Worm (Caenorhabditis elegans) whole organism, L1 larva: ENCODE results near the gene srsy-2.
A peak's percentile ranks its signal among the peaks of the same experiment; 100 is the strongest.

ENCODE experiments used
- C04F5.9 ChIP-seq: sonication (generic microtip); optimal IDR thresholded peaks from 2 replicates; lab custom pipeline; 2016; ENCODE audit warnings: missing genetic modification characterization, missing compliant biosample characterization
- F16B12.6 ChIP-seq: fragments of 150-350 bp; optimal IDR thresholded peaks from 2 replicates; lab custom pipeline; 2014; ENCODE audit warnings: missing biosample characterization, missing genetic modification characterization
- Y116A8C.19 ChIP-seq: sonication (generic microtip); optimal IDR thresholded peaks from 2 replicates; lab custom pipeline; 2016; ENCODE audit warnings: missing compliant biosample characterization, missing genetic modification characterization, borderline replicate concordance
- aha-1 ChIP-seq: fragments of 150-350 bp; optimal IDR thresholded peaks from 2 replicates; lab custom pipeline; 2014; ENCODE audit warnings: missing biosample characterization, missing genetic modification characterization
- blmp-1 ChIP-seq: fragments of 150-350 bp; optimal IDR thresholded peaks from 2 replicates; lab custom pipeline; 2014; ENCODE audit warnings: missing biosample characterization, missing genetic modification characterization
- ceh-82 ChIP-seq, 3 experiments: fragments of 150-350 bp in 1 of 3; sonication (generic microtip) in 2 of 3; optimal IDR thresholded peaks; 2 replicates each; lab custom pipeline; 2014 to 2017; ENCODE audit warnings: missing biosample characterization in 3 of 3, missing genetic modification characterization in 3 of 3
- ceh-90 ChIP-seq: sonication (generic microtip); optimal IDR thresholded peaks from 2 replicates; lab custom pipeline; 2016; ENCODE audit warnings: missing genetic modification characterization, missing compliant biosample characterization
- ces-1 ChIP-seq: fragments of 150-350 bp; optimal IDR thresholded peaks from 2 replicates; lab custom pipeline; 2014; ENCODE audit warnings: missing biosample characterization, missing genetic modification reagents, missing genetic modification characterization
- dsc-1 ChIP-seq: sonication (generic microtip); optimal IDR thresholded peaks from 2 replicates; lab custom pipeline; 2016; ENCODE audit warnings: mild to moderate bottlenecking, missing genetic modification characterization, missing compliant biosample characterization
- efl-1 ChIP-seq, 4 experiments: fragments of 150-350 bp; optimal IDR thresholded peaks in 3 of 4; peaks in 1 of 4; 1 replicate in 1 of 4; 2 replicates in 3 of 4; lab custom pipeline; 2014; ENCODE audit warnings: missing biosample characterization in 2 of 4, missing genetic modification characterization in 2 of 4, missing genetic modification reagents in 2 of 4
- efl-3 ChIP-seq: fragments of 200-800 bp; sonication (Bioruptor generic); optimal IDR thresholded peaks from 2 replicates; lab custom pipeline; 2018; ENCODE audit warnings: mild to moderate bottlenecking, missing genetic modification characterization, missing compliant biosample characterization
- egl-13 ChIP-seq: sonication (generic microtip); optimal IDR thresholded peaks from 2 replicates; lab custom pipeline; 2016; ENCODE audit warnings: missing genotype, missing genetic modification reagents, missing genetic modification characterization, missing compliant biosample characterization
- egl-27 ChIP-seq, 2 experiments: fragments of 150-350 bp in 1 of 2; sonication (generic microtip); optimal IDR thresholded peaks; 3 replicates each; lab custom pipeline; 2017 to 2018; ENCODE audit warnings: missing biosample characterization in 2 of 2, missing genetic modification characterization in 2 of 2, missing genetic modification reagents in 2 of 2
- elt-2 ChIP-seq: sonication (generic microtip); optimal IDR thresholded peaks from 2 replicates; lab custom pipeline; 2016; ENCODE audit warnings: missing genetic modification characterization, mild to moderate bottlenecking, inconsistent platforms, missing compliant biosample characterization, missing genetic modification reagents
- elt-3 ChIP-seq, 6 experiments: fragments of 150-350 bp in 1 of 6; sonication (generic microtip); optimal IDR thresholded peaks; 2 replicates each; lab custom pipeline; 2017 to 2018; ENCODE audit warnings: missing biosample characterization in 6 of 6, missing genetic modification characterization in 6 of 6, inconsistent platforms in 1 of 6
- ets-5 ChIP-seq: fragments of 200-800 bp; sonication (Bioruptor generic); IDR thresholded peaks from 2 replicates; pipeline ENCODE4 v1.3.6; 2022; ENCODE audit warnings: missing genetic modification characterization, missing compliant biosample characterization
- fkh-10 ChIP-seq: sonication (generic microtip); optimal IDR thresholded peaks from 2 replicates; lab custom pipeline; 2017; ENCODE audit warnings: missing biosample characterization, missing genetic modification reagents, missing genetic modification characterization
- fkh-4 ChIP-seq: sonication (generic microtip); optimal IDR thresholded peaks from 2 replicates; lab custom pipeline; 2016; ENCODE audit warnings: missing compliant biosample characterization, missing genetic modification characterization, borderline replicate concordance
- fkh-8 ChIP-seq: sonication (generic microtip); optimal IDR thresholded peaks from 2 replicates; lab custom pipeline; 2016; ENCODE audit warnings: mild to moderate bottlenecking, missing genetic modification characterization, missing compliant biosample characterization
- hlh-17 ChIP-seq: fragments of 200-800 bp; sonication (Bioruptor generic); optimal IDR thresholded peaks from 2 replicates; lab custom pipeline; 2018; ENCODE audit warnings: missing genetic modification characterization, mild to moderate bottlenecking, missing compliant biosample characterization, moderate library complexity, borderline replicate concordance
- hlh-4 ChIP-seq: sonication (generic microtip); optimal IDR thresholded peaks from 2 replicates; lab custom pipeline; 2016; ENCODE audit warnings: mild to moderate bottlenecking, missing genetic modification characterization, missing compliant biosample characterization
- irx-1 ChIP-seq: sonication (generic microtip); optimal IDR thresholded peaks from 2 replicates; lab custom pipeline; 2016; ENCODE audit warnings: missing genetic modification characterization, missing compliant biosample characterization
- isw-1 ChIP-seq: fragments of 200-800 bp; sonication (Bioruptor generic); IDR thresholded peaks from 2 replicates; pipeline ENCODE4 v1.3.6; 2022; ENCODE audit warnings: missing genetic modification characterization, missing compliant biosample characterization
- jun-1 ChIP-seq: fragments of 150-350 bp; optimal IDR thresholded peaks from 2 replicates; lab custom pipeline; 2014; ENCODE audit warnings: missing biosample characterization, missing genetic modification reagents, missing genetic modification characterization
- lin-13 ChIP-seq: fragments of 150-350 bp; optimal IDR thresholded peaks from 2 replicates; lab custom pipeline; 2014; ENCODE audit warnings: missing biosample characterization, missing genetic modification reagents, missing genetic modification characterization
- lin-14 ChIP-seq: fragments of 200-800 bp; sonication (Bioruptor generic); optimal IDR thresholded peaks from 2 replicates; lab custom pipeline; 2018; ENCODE audit warnings: mild to moderate bottlenecking, missing genetic modification characterization, moderate library complexity, missing compliant biosample characterization
- lin-15B ChIP-seq: fragments of 150-350 bp; sonication (generic microtip); optimal IDR thresholded peaks from 3 replicates; lab custom pipeline; 2014; ENCODE audit warnings: missing biosample characterization, missing genetic modification characterization
- lin-35 ChIP-seq, 2 experiments: fragments of 150-350 bp; optimal IDR thresholded peaks; 2 replicates each; lab custom pipeline; 2014; ENCODE audit warnings: missing biosample characterization in 2 of 2, missing genetic modification characterization in 2 of 2, missing genetic modification reagents in 2 of 2
- lin-39 ChIP-seq: fragments of 150-350 bp; optimal IDR thresholded peaks from 2 replicates; lab custom pipeline; 2014; ENCODE audit warnings: missing biosample characterization, missing genetic modification reagents, missing genetic modification characterization
- mdl-1 ChIP-seq, 2 experiments: fragments of 150-350 bp; optimal IDR thresholded peaks; 2 replicates each; lab custom pipeline; 2014 to 2017; ENCODE audit warnings: missing biosample characterization in 2 of 2, missing genetic modification characterization in 2 of 2, inconsistent platforms in 1 of 2
- mef-2 ChIP-seq: fragments of 150-350 bp; optimal IDR thresholded peaks from 2 replicates; lab custom pipeline; 2014; ENCODE audit warnings: missing biosample characterization, missing genetic modification characterization
- nhr-19 ChIP-seq: fragments of 200-800 bp; sonication (Bioruptor generic); conservative IDR thresholded peaks from 2 replicates; pipeline ENCODE4 v1.3.6; 2022; ENCODE audit warnings: missing genetic modification characterization, missing compliant biosample characterization
- nhr-28 ChIP-seq: fragments of 150-350 bp; optimal IDR thresholded peaks from 2 replicates; lab custom pipeline; 2014; ENCODE audit warnings: missing biosample characterization, missing genetic modification characterization
- nhr-47 ChIP-seq: sonication (generic microtip); optimal IDR thresholded peaks from 2 replicates; lab custom pipeline; 2016; ENCODE audit warnings: mild to moderate bottlenecking, missing genetic modification characterization, moderate library complexity, missing compliant biosample characterization
- nhr-85 ChIP-seq: sonication (generic microtip); peaks from one replicate; lab custom pipeline; 2016; ENCODE audit warnings: missing genetic modification characterization, inconsistent platforms, missing compliant biosample characterization
- pag-3 ChIP-seq: sonication (generic microtip); optimal IDR thresholded peaks from 2 replicates; lab custom pipeline; 2017; ENCODE audit warnings: missing genetic modification characterization, mild to moderate bottlenecking, missing compliant biosample characterization, antibody characterized with exemption, borderline replicate concordance; ENCODE audit not compliant: insufficient read depth
- pqm-1 ChIP-seq: sonication (generic microtip); optimal IDR thresholded peaks from 3 replicates; lab custom pipeline; 2017; ENCODE audit warnings: missing biosample characterization, missing genetic modification characterization
- rnt-1 ChIP-seq: sonication (generic microtip); optimal IDR thresholded peaks from 2 replicates; lab custom pipeline; 2016; ENCODE audit warnings: mild to moderate bottlenecking, missing genetic modification characterization, moderate library complexity, missing compliant biosample characterization
- skn-1 ChIP-seq: fragments of 150-350 bp; optimal IDR thresholded peaks from 2 replicates; lab custom pipeline; 2014; ENCODE audit warnings: missing biosample characterization, missing genetic modification characterization
- snpc-4 ChIP-seq: fragments of 150-350 bp; optimal IDR thresholded peaks from 2 replicates; lab custom pipeline; 2014; ENCODE audit warnings: missing biosample characterization, missing genetic modification characterization
- snu-23 ChIP-seq: sonication (generic microtip); optimal IDR thresholded peaks from 2 replicates; lab custom pipeline; 2016; ENCODE audit warnings: missing genetic modification characterization, missing compliant biosample characterization
- swsn-7 ChIP-seq: sonication (generic microtip); optimal IDR thresholded peaks from 2 replicates; lab custom pipeline; 2016; ENCODE audit warnings: missing genetic modification characterization, missing compliant biosample characterization
- tlp-1 ChIP-seq: fragments of 150-350 bp; optimal IDR thresholded peaks from 2 replicates; lab custom pipeline; 2014; ENCODE audit warnings: missing biosample characterization, missing genetic modification characterization
- unc-30 ChIP-seq: sonication (generic microtip); optimal IDR thresholded peaks from 2 replicates; lab custom pipeline; 2017; ENCODE audit warnings: missing biosample characterization, missing genetic modification characterization
- unc-86 ChIP-seq: sonication (generic microtip); optimal IDR thresholded peaks from 2 replicates; lab custom pipeline; 2016; ENCODE audit warnings: missing genetic modification characterization, missing compliant biosample characterization
- zag-1 ChIP-seq: fragments of 150-350 bp; optimal IDR thresholded peaks from 2 replicates; lab custom pipeline; 2014; ENCODE audit warnings: missing biosample characterization, missing genetic modification characterization
- zip-4 ChIP-seq: fragments of 200-800 bp; sonication (Bioruptor generic); optimal IDR thresholded peaks from 2 replicates; lab custom pipeline; 2018; ENCODE audit warnings: mild to moderate bottlenecking, missing genetic modification characterization, moderate library complexity, missing compliant biosample characterization

srsy-2 gene

DNA sequence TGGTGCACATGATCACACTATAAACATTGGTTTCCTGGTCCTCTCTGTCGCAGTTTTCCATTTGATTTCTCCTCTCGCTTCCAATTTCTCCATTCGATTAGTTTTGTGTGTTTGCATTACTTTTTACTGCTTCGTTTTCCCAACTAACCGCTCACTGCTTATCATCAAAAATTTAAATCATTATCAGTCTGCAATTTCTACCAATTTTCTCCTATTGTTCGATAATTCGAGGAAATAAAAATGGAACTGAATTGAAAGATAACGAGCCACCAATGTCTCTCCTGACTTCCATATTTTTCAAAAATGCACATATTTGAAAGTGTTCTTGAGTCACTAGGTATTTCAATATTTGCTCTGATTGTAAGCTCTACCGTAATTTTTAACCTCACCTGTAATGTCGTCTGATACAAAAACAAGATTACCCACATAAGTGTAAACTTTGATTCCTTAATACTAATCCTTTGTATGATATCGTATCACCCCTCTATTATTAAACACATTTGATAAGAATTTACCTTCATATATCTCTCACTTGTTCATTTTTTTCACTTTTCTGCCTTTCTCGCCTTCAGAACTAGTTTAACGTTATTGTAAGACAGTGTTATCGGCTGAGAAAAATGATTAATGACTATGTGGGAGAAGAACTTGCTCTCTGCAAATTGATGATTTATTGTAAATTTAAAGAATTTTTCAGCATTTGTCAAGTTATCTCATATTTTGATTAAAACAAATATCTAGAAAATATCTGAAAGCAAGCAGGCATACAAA, 48.7 kb downstream of the srsy-2 start:
- no peak for TF ChIP-seq nhr-47
- no peak for TF ChIP-seq ceh-90
- TF ChIP-seq ceh-82 (tag; optimal IDR thresholded peaks at IDR 0.05; lab: Kevin White, UChicago): no peak
- peak; percentile 71 for TF ChIP-seq tlp-1 (tag; lab: Kevin White, UChicago)
- no peak for TF ChIP-seq mdl-1 (tag; optimal IDR thresholded peaks at IDR 0.05; lab: Kevin White, UChicago)
- peak; percentile 56 for TF ChIP-seq blmp-1 (tag; lab: Kevin White, UChicago)
- TF ChIP-seq elt-3 (tag; optimal IDR thresholded peaks at IDR 0.05; lab: Kevin White, UChicago): peak in 2 of 6 experiments; percentile 24 to 55
- peak; percentile 1 for TF ChIP-seq lin-14 (GFP tag; lab: Kevin White, UChicago)
- peak; percentile 81 for TF ChIP-seq elt-2 (tag; lab: Kevin White, UChicago)

DNA sequence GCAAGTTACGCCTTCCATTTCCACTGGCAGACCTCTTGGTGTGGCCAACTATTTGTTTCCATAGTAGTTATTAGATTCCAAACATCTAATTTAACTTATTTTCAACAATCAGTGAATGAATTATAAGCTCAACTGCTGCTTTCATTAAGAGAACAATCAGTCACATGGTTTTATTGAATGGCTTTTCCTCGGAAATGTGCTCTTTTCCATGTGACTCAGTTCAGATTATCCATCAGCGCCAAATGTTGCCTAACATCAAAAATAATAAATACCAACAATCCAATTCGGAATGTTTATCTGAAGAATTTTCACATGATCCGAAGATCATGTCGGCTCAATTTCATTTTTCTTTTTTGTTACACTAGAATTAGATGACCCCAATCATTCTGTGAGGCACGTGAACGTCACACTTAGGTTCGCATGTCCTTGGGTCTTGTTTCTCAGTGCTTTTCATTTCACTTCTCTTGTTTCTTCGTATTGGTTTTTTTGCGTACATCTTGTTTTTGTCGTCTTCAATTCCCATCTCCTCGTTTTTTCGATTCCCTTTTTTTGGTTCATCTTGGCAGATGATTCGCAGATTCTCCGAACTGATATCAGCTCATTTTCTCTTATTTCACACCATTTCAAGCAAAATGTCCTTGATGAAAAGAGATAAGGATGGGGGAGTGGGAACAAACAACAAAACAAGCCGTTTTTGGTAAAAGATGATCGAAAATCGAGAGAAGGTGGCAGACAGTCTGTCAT, 50.6 kb downstream of the srsy-2 start:
- TF ChIP-seq fkh-10 (GFP tag; lab: Kevin White, UChicago) (no peak), fkh-8 (tag; lab: Kevin White, UChicago) (no peak), pag-3 (tag; lab: Kevin White, UChicago) (no peak), ets-5 (GFP tag; lab: Robert Waterston, UW) (no peak), zip-4 (GFP tag; lab: Kevin White, UChicago) (no peak), lin-13 (GFP tag; lab: Kevin White, UChicago) (no peak), F16B12.6 (tag; lab: Kevin White, UChicago) (no peak), mef-2 (tag; lab: Kevin White, UChicago) (no peak), hlh-17 (GFP tag; lab: Kevin White, UChicago) (no peak), snpc-4 (tag; lab: Kevin White, UChicago) (no peak), swsn-7 (tag; lab: Kevin White, UChicago) (no peak), lin-15B (no peak), skn-1 (tag; lab: Kevin White, UChicago) (no peak), efl-3 (GFP tag; lab: Kevin White, UChicago) (no peak), snu-23 (peak; percentile 30), irx-1 (tag; lab: Kevin White, UChicago) (no peak), egl-13 (tag; lab: Kevin White, UChicago) (no peak), isw-1 (GFP tag; lab: Robert Waterston, UW) (no peak), nhr-28 (tag; lab: Kevin White, UChicago) (no peak), mdl-1 (tag; optimal IDR thresholded peaks at IDR 0.05; lab: Kevin White, UChicago) (no peak), nhr-19 (GFP tag; lab: Robert Waterston, UW) (peak; percentile 56), ceh-90 (no peak), C04F5.9 (tag; lab: Kevin White, UChicago) (no peak), unc-86 (tag; lab: Kevin White, UChicago) (no peak), dsc-1 (tag; lab: Kevin White, UChicago) (peak; percentile 39), hlh-4 (no peak), ces-1 (no peak), nhr-85 (tag; lab: Kevin White, UChicago) (peak; percentile 91), fkh-4 (tag; lab: Kevin White, UChicago) (no peak), blmp-1 (tag; lab: Kevin White, UChicago) (peak; percentile 61), Y116A8C.19 (tag; lab: Kevin White, UChicago) (no peak), unc-30 (tag; lab: Kevin White, UChicago) (no peak), zag-1 (tag; lab: Kevin White, UChicago) (no peak), tlp-1 (tag; lab: Kevin White, UChicago) (no peak), pqm-1 (tag; lab: Kevin White, UChicago) (no peak), egl-27 (tag; optimal IDR thresholded peaks at IDR 0.05; lab: Kevin White, UChicago) (no peak), aha-1 (tag; lab: Kevin White, UChicago) (no peak), rnt-1 (tag; lab: Kevin White, UChicago) (peak; percentile 24), jun-1 (tag; lab: Kevin White, UChicago) (no peak), efl-1 (optimal IDR thresholded peaks at IDR 0.05; lab: Kevin White, UChicago) (no peak), efl-1 (GFP tag; optimal IDR thresholded peaks at IDR 0.05 in 1 of 2; lab: Kevin White, UChicago) (peak in 1 of 2 experiments; percentile 40), lin-39 (tag; lab: Kevin White, UChicago) (peak; percentile 42), elt-3 (tag; optimal IDR thresholded peaks at IDR 0.05; lab: Kevin White, UChicago) (peak in 2 of 6 experiments; percentile 12 to 26), lin-35 (GFP tag; optimal IDR thresholded peaks at IDR 0.05; lab: Kevin White, UChicago) (no peak)
